Worm (Caenorhabditis elegans) whole organism, mixed stage, embryonic: ENCODE measurements around the gene ZK287.4.

Experiments used
- M03D4.4 ChIP-seq: sonication (generic microtip); optimal IDR thresholded peaks from 2 replicates; lab custom pipeline; 2017; ENCODE audit warnings: mild to moderate bottlenecking, missing genetic modification characterization, missing compliant biosample characterization
- bed-3 ChIP-seq: fragments of 200-800 bp; sonication (Bioruptor generic); optimal IDR thresholded peaks from 3 replicates; lab custom pipeline; 2018; ENCODE audit warnings: mild to moderate bottlenecking, missing genetic modification characterization, moderate library complexity, missing compliant biosample characterization
- blmp-1 ChIP-seq: fragments of 150-350 bp; optimal IDR thresholded peaks from 2 replicates; lab custom pipeline; 2014; ENCODE audit warnings: missing biosample characterization, missing genetic modification characterization
- ceh-43 ChIP-seq: fragments of 200-800 bp; sonication (Bioruptor generic); optimal IDR thresholded peaks from 2 replicates; lab custom pipeline; 2018; ENCODE audit warnings: mild to moderate bottlenecking, missing genetic modification characterization, moderate library complexity, missing compliant biosample characterization
- ceh-83 ChIP-seq: fragments of 200-800 bp; sonication (Bioruptor generic); optimal IDR thresholded peaks from 2 replicates; lab custom pipeline; 2018; ENCODE audit warnings: mild to moderate bottlenecking, missing genetic modification characterization, missing compliant biosample characterization
- ces-1 ChIP-seq: fragments of 150-350 bp; optimal IDR thresholded peaks from 2 replicates; lab custom pipeline; 2014; ENCODE audit warnings: missing biosample characterization, missing genetic modification reagents, missing genetic modification characterization
- cnd-1 ChIP-seq: fragments of 200-800 bp; sonication (Bioruptor generic); optimal IDR thresholded peaks from 2 replicates; lab custom pipeline; 2018; ENCODE audit warnings: mild to moderate bottlenecking, missing genetic modification characterization, missing compliant biosample characterization
- drap-1 ChIP-seq: fragments of 200-800 bp; sonication (Bioruptor generic); optimal IDR thresholded peaks from 3 replicates; lab custom pipeline; 2018; ENCODE audit warnings: mild to moderate bottlenecking, missing genetic modification characterization, missing compliant biosample characterization
- elt-3 ChIP-seq: fragments of 150-350 bp; optimal IDR thresholded peaks from 2 replicates; lab custom pipeline; 2014; ENCODE audit warnings: missing biosample characterization, missing genetic modification characterization
- flh-1 ChIP-seq: fragments of 200-800 bp; sonication (Bioruptor generic); optimal IDR thresholded peaks from 2 replicates; lab custom pipeline; 2018; ENCODE audit warnings: mild to moderate bottlenecking, missing genetic modification characterization, moderate library complexity, missing compliant biosample characterization
- ham-2 ChIP-seq: fragments of 200-800 bp; sonication (Bioruptor generic); optimal IDR thresholded peaks from 2 replicates; lab custom pipeline; 2018; ENCODE audit warnings: mild to moderate bottlenecking, missing genetic modification characterization, missing compliant biosample characterization
- hlh-1 ChIP-seq: fragments of 150-350 bp; optimal IDR thresholded peaks from 2 replicates; lab custom pipeline; 2014; ENCODE audit warnings: missing biosample characterization, missing genetic modification reagents, missing genetic modification characterization
- lin-32 ChIP-seq: fragments of 200-800 bp; sonication (Bioruptor generic); optimal IDR thresholded peaks from 2 replicates; lab custom pipeline; 2018; ENCODE audit warnings: mild to moderate bottlenecking, missing genetic modification characterization, missing compliant biosample characterization
- lsy-2 ChIP-seq: fragments of 150-350 bp; optimal IDR thresholded peaks from 2 replicates; lab custom pipeline; 2014; ENCODE audit warnings: missing biosample characterization, missing genetic modification characterization
- mep-1 ChIP-seq: fragments of 150-350 bp; optimal IDR thresholded peaks from 2 replicates; lab custom pipeline; 2017; ENCODE audit warnings: missing biosample characterization, missing genetic modification reagents, missing genetic modification characterization, inconsistent platforms
- mls-2 ChIP-seq: sonication (generic microtip); optimal IDR thresholded peaks from 2 replicates; lab custom pipeline; 2016; ENCODE audit warnings: mild to moderate bottlenecking, missing genetic modification characterization, moderate library complexity, missing compliant biosample characterization
- nhr-12 ChIP-seq: fragments of 150-350 bp; optimal IDR thresholded peaks from 2 replicates; lab custom pipeline; 2014; ENCODE audit warnings: missing biosample characterization, missing genetic modification characterization
- nhr-2 ChIP-seq: fragments of 150-350 bp; optimal IDR thresholded peaks from 2 replicates; lab custom pipeline; 2014; ENCODE audit warnings: missing biosample characterization, missing genetic modification characterization
- nhr-237 ChIP-seq: fragments of 150-350 bp; optimal IDR thresholded peaks from 2 replicates; lab custom pipeline; 2014; ENCODE audit warnings: missing biosample characterization, missing genetic modification characterization
- nhr-28 ChIP-seq: fragments of 150-350 bp; optimal IDR thresholded peaks from 2 replicates; lab custom pipeline; 2014; ENCODE audit warnings: missing biosample characterization, missing genetic modification characterization
- nhr-76 ChIP-seq: sonication (generic microtip); optimal IDR thresholded peaks from 2 replicates; lab custom pipeline; 2017; ENCODE audit warnings: missing biosample characterization, missing genetic modification characterization
- pha-4 ChIP-seq: fragments of 150-350 bp; optimal IDR thresholded peaks from 2 replicates; lab custom pipeline; 2018; ENCODE audit warnings: missing biosample characterization, missing genetic modification reagents, missing genetic modification characterization
- snpc-4 ChIP-seq: fragments of 150-350 bp; optimal IDR thresholded peaks from 2 replicates; lab custom pipeline; 2014; ENCODE audit warnings: missing biosample characterization, missing genetic modification characterization
- unc-120 ChIP-seq: sonication (generic microtip); optimal IDR thresholded peaks from 2 replicates; lab custom pipeline; 2017; ENCODE audit warnings: missing genetic modification characterization, missing compliant biosample characterization; ENCODE audit not compliant: poor library complexity, severe bottlenecking
- unc-39 ChIP-seq: fragments of 150-350 bp; optimal IDR thresholded peaks from 2 replicates; lab custom pipeline; 2014; ENCODE audit warnings: missing biosample characterization, missing genetic modification characterization
- unc-62 ChIP-seq: fragments of 150-350 bp; optimal IDR thresholded peaks from 2 replicates; lab custom pipeline; 2014; ENCODE audit warnings: missing biosample characterization, missing genetic modification reagents, missing genetic modification characterization
- zip-8 ChIP-seq: fragments of 150-350 bp; optimal IDR thresholded peaks from 2 replicates; lab custom pipeline; 2014; ENCODE audit warnings: missing biosample characterization, missing genetic modification characterization
- ztf-11 ChIP-seq: fragments of 150-350 bp; optimal IDR thresholded peaks from 2 replicates; lab custom pipeline; 2014; ENCODE audit warnings: missing biosample characterization, missing genetic modification characterization

Gene ZK287.4

ce11 chrV:9673199-9673843, 12.1 kb downstream of the ZK287.4 start, which contains the start of gene sulp-8:
Gene sulp-8, minus strand, starts transcription at chrV:9673667.
- no peak for TF ChIP-seq lsy-2 (tag; lab: Kevin White, UChicago)
- peak; percentile 57 for TF ChIP-seq pha-4 (tag; lab: Kevin White, UChicago)

- no peak for TF ChIP-seq nhr-237 (tag; lab: Kevin White, UChicago)
- no peak for TF ChIP-seq zip-8 (tag; lab: Kevin White, UChicago)
- no peak for TF ChIP-seq nhr-12 (tag; lab: Kevin White, UChicago)
- no peak for TF ChIP-seq ceh-43 (GFP tag; lab: Kevin White, UChicago)
- no peak for TF ChIP-seq mep-1 (tag; lab: Kevin White, UChicago)
These were observed 13.0 kb downstream of the ZK287.4 start for ce11 chrV:9672495-9672894.

ce11 chrV:9666394-9666793, 19.1 kb downstream of the ZK287.4 start, which contains the start of gene ZK287.1:
Gene ZK287.1, plus strand, starts transcription at chrV:9666694.
- TF ChIP-seq ces-1 (GFP tag; lab: Kevin White, UChicago) (peak; percentile 62), mep-1 (tag; lab: Kevin White, UChicago) (no peak)

ce11 chrV:9664620-9665019, 20.8 kb downstream of the ZK287.4 start:
- TF ChIP-seq mep-1 (tag; lab: Kevin White, UChicago) = peak; percentile 32
- peak; percentile 10 for TF ChIP-seq lsy-2 (tag; lab: Kevin White, UChicago)
- TF ChIP-seq mls-2 (tag; lab: Kevin White, UChicago) = no peak
- TF ChIP-seq lin-32 (GFP tag; lab: Kevin White, UChicago) = no peak
- TF ChIP-seq unc-39 (tag; lab: Kevin White, UChicago) = peak; percentile 38
- TF ChIP-seq M03D4.4 (tag; lab: Kevin White, UChicago) = no peak
- peak; percentile 65 for TF ChIP-seq ces-1 (GFP tag; lab: Kevin White, UChicago)

- peak; percentile 8 for TF ChIP-seq lin-32 (GFP tag; lab: Kevin White, UChicago)
- peak; percentile 85 for TF ChIP-seq cnd-1 (tag; lab: Kevin White, UChicago)
- TF ChIP-seq flh-1 (GFP tag; lab: Kevin White, UChicago) = no peak
- TF ChIP-seq M03D4.4 (tag; lab: Kevin White, UChicago) = no peak
- TF ChIP-seq ces-1 (GFP tag; lab: Kevin White, UChicago) = peak; percentile 76
These were observed 21.5 kb downstream of the ZK287.4 start for ce11 chrV:9663948-9664347.

ce11 chrV:9661514-9661913, 23.9 kb downstream of the ZK287.4 start, which contains the start of gene pitr-4:
Gene pitr-4, minus strand, starts transcription at chrV:9661614.
- no peak for TF ChIP-seq nhr-237 (tag; lab: Kevin White, UChicago)
- no peak for TF ChIP-seq lsy-2 (tag; lab: Kevin White, UChicago)
- no peak for TF ChIP-seq snpc-4
- TF ChIP-seq nhr-76 (tag; lab: Kevin White, UChicago) = no peak
- no peak for TF ChIP-seq ceh-43 (GFP tag; lab: Kevin White, UChicago)
- no peak for TF ChIP-seq hlh-1
- no peak for TF ChIP-seq nhr-2 (tag; lab: Kevin White, UChicago)
- TF ChIP-seq ztf-11 (tag; lab: Kevin White, UChicago) = no peak
- no peak for TF ChIP-seq drap-1
- TF ChIP-seq cnd-1 (tag; lab: Kevin White, UChicago) = no peak
- TF ChIP-seq bed-3 = no peak
- TF ChIP-seq pha-4 (tag; lab: Kevin White, UChicago) = no peak
- TF ChIP-seq ceh-83 (GFP tag; lab: Kevin White, UChicago) = no peak
- TF ChIP-seq unc-62 (GFP tag; lab: Kevin White, UChicago) = no peak

ce11 chrV:9654154-9654805, 31.2 kb downstream of the ZK287.4 start, which contains the start of gene cyp-29A4:
Gene cyp-29A4, plus strand, starts transcription at chrV:9654755.
- TF ChIP-seq unc-120 (no peak), nhr-28 (tag; lab: Kevin White, UChicago) (no peak), ceh-83 (GFP tag; lab: Kevin White, UChicago) (no peak), blmp-1 (tag; lab: Kevin White, UChicago) (no peak), lin-32 (GFP tag; lab: Kevin White, UChicago) (no peak), ham-2 (GFP tag; lab: Kevin White, UChicago) (no peak), elt-3 (tag; lab: Kevin White, UChicago) (no peak)
- TF ChIP-seq, all 35 proteins: peak for 0
